Fruit fly (Drosophila melanogaster) whole organism, embryonic: Measurements from ENCODE around the gene CG46310.
A peak's percentile ranks its signal among the peaks of the same experiment; 100 is the strongest.

Experiments used
- Asciz ChIP-seq: fragments of 200-800 bp; sonication (Bioruptor generic); optimal IDR thresholded peaks from 2 replicates; lab custom pipeline; 2017; ENCODE audit warnings: missing biosample characterization, mild to moderate bottlenecking, missing genetic modification characterization, missing genetic modification reagents
- Bteb2 ChIP-seq: fragments of 200-800 bp; sonication (Bioruptor generic); optimal IDR thresholded peaks from 2 replicates; lab custom pipeline; 2016; ENCODE audit warnings: missing biosample characterization, missing genetic modification characterization
- CG11695 ChIP-seq: fragments of 200-800 bp; sonication (Bioruptor generic); IDR thresholded peaks from 3 replicates; pipeline ENCODE4 v1.3.6; 2022; ENCODE audit warnings: missing biosample characterization, missing genetic modification characterization
- CG12071 ChIP-seq: fragments of 200-800 bp; sonication (Bioruptor generic); optimal IDR thresholded peaks from 3 replicates; lab custom pipeline; 2018; ENCODE audit warnings: missing biosample characterization, mild to moderate bottlenecking, missing genetic modification characterization
- CG12299 ChIP-seq: fragments of 200-800 bp; sonication (Bioruptor generic); optimal IDR thresholded peaks from 2 replicates; lab custom pipeline; 2018; ENCODE audit warnings: missing biosample characterization, mild to moderate bottlenecking, missing genetic modification characterization
- CG12769 ChIP-seq: fragments of 200-800 bp; sonication (Bioruptor generic); optimal IDR thresholded peaks from 2 replicates; lab custom pipeline; 2019; ENCODE audit warnings: missing biosample characterization, mild to moderate bottlenecking, missing genetic modification characterization, moderate library complexity
- CG13296 ChIP-seq: fragments of 200-800 bp; sonication (Bioruptor generic); optimal IDR thresholded peaks from 3 replicates; lab custom pipeline; 2018; ENCODE audit warnings: missing biosample characterization, mild to moderate bottlenecking, missing genetic modification characterization
- CG14441 ChIP-seq: fragments of 200-800 bp; sonication (Bioruptor generic); IDR thresholded peaks from 2 replicates; pipeline ENCODE4 v1.3.6; 2022; ENCODE audit warnings: missing biosample characterization, missing genetic modification characterization
- CG15696 ChIP-seq: fragments of 200-800 bp; sonication (Bioruptor generic); optimal IDR thresholded peaks from 2 replicates; lab custom pipeline; 2019; ENCODE audit warnings: missing biosample characterization, mild to moderate bottlenecking, missing genetic modification characterization, moderate library complexity
- CG17186 ChIP-seq: fragments of 200-800 bp; sonication (Bioruptor generic); optimal IDR thresholded peaks from 3 replicates; lab custom pipeline; 2017; ENCODE audit warnings: missing biosample characterization, missing genetic modification reagents, missing genetic modification characterization
- CG17328 ChIP-seq: fragments of 200-800 bp; sonication (Bioruptor generic); IDR thresholded peaks from 2 replicates; pipeline ENCODE4 v1.3.6; 2022; ENCODE audit warnings: missing biosample characterization, missing genetic modification characterization
- CG1832 ChIP-seq: fragments of 200-800 bp; sonication (Bioruptor generic); optimal IDR thresholded peaks from 2 replicates; lab custom pipeline; 2017; ENCODE audit warnings: missing biosample characterization, mild to moderate bottlenecking, missing genetic modification characterization, inconsistent platforms
- CG18476 ChIP-seq: fragments of 200-800 bp; sonication (Bioruptor generic); optimal IDR thresholded peaks from 2 replicates; lab custom pipeline; 2016; ENCODE audit warnings: missing biosample characterization, mild to moderate bottlenecking, missing genetic modification characterization
- CG18619 ChIP-seq: fragments of 200-800 bp; sonication (Bioruptor generic); optimal IDR thresholded peaks from 3 replicates; lab custom pipeline; 2017; ENCODE audit warnings: missing biosample characterization, mild to moderate bottlenecking, missing genetic modification characterization
- CG3281 ChIP-seq: fragments of 200-800 bp; sonication (Bioruptor generic); optimal IDR thresholded peaks from 3 replicates; lab custom pipeline; 2017; ENCODE audit warnings: missing biosample characterization, mild to moderate bottlenecking, missing genetic modification characterization
- CG33213 ChIP-seq: fragments of 200-800 bp; sonication (Bioruptor generic); optimal IDR thresholded peaks from 3 replicates; lab custom pipeline; 2016; ENCODE audit warnings: missing biosample characterization, missing genetic modification characterization
- CG34422 ChIP-seq: fragments of 200-800 bp; sonication (Bioruptor generic); IDR thresholded peaks from 3 replicates; pipeline ENCODE4 v1.3.6; 2022; ENCODE audit warnings: missing biosample characterization, missing genetic modification characterization
- CG5180 ChIP-seq: fragments of 200-800 bp; sonication (Bioruptor generic); optimal IDR thresholded peaks from 3 replicates; lab custom pipeline; 2017; ENCODE audit warnings: missing biosample characterization, missing genetic modification characterization, mild to moderate bottlenecking, moderate library complexity, missing genetic modification reagents
- CG6175 ChIP-seq: fragments of 200-800 bp; sonication (Bioruptor generic); IDR thresholded peaks from 3 replicates; pipeline ENCODE4 v1.3.6; 2022; ENCODE audit warnings: missing biosample characterization, missing genetic modification characterization
- CG6854 ChIP-seq: fragments of 200-800 bp; sonication (Bioruptor generic); optimal IDR thresholded peaks from 3 replicates; lab custom pipeline; 2017; ENCODE audit warnings: missing biosample characterization, mild to moderate bottlenecking, missing genetic modification characterization
- CG8290 ChIP-seq, 3 experiments: fragments of 200-800 bp; sonication (Bioruptor generic); optimal IDR thresholded peaks; 2 replicates each; lab custom pipeline; 2016 to 2019; ENCODE audit warnings: missing biosample characterization in 3 of 3, missing genetic modification characterization in 3 of 3, mild to moderate bottlenecking in 2 of 3, moderate library complexity in 1 of 3
- CG8478 ChIP-seq: fragments of >200 bp; optimal IDR thresholded peaks from 2 replicates; lab custom pipeline; 2018
- CTCF ChIP-seq: fragments of 200-800 bp; sonication (Bioruptor generic); optimal IDR thresholded peaks from 2 replicates; lab custom pipeline; 2017; ENCODE audit warnings: missing biosample characterization, mild to moderate bottlenecking, missing genetic modification characterization, moderate library complexity
- Dek ChIP-seq: fragments of 200-800 bp; sonication (Bioruptor generic); optimal IDR thresholded peaks from 3 replicates; lab custom pipeline; 2019; ENCODE audit warnings: missing biosample characterization, mild to moderate bottlenecking, missing genetic modification characterization, moderate library complexity
- Doc3 ChIP-seq: fragments of 200-800 bp; sonication (Bioruptor generic); IDR thresholded peaks from 3 replicates; pipeline ENCODE4 v1.3.6; 2022; ENCODE audit warnings: missing biosample characterization, missing genetic modification characterization; ENCODE audit not compliant: partially characterized antibody
- H15 ChIP-seq: fragments of 200-800 bp; sonication (Bioruptor generic); IDR thresholded peaks from 3 replicates; pipeline ENCODE4 v1.3.6; 2022; ENCODE audit warnings: missing biosample characterization, missing genetic modification characterization
- Mad ChIP-seq: fragments of 200-800 bp; sonication (Bioruptor generic); optimal IDR thresholded peaks from 2 replicates; lab custom pipeline; 2016; ENCODE audit warnings: missing biosample characterization, missing genetic modification characterization
- Max ChIP-seq: fragments of 200-800 bp; sonication (Bioruptor generic); optimal IDR thresholded peaks from 2 replicates; lab custom pipeline; 2016; ENCODE audit warnings: missing biosample characterization, mild to moderate bottlenecking, missing genetic modification characterization
- Trl ChIP-seq, 3 experiments: fragments of >200 bp in 2 of 3; fragments of 200-800 bp in 1 of 3; sonication (Bioruptor generic) in 1 of 3; optimal IDR thresholded peaks; 2 replicates in 1 of 3; 3 replicates in 2 of 3; lab custom pipeline; 2016 to 2017; ENCODE audit warnings: missing biosample characterization in 1 of 3, missing genetic modification characterization in 1 of 3
- amos ChIP-seq: fragments of 200-800 bp; sonication (Bioruptor generic); IDR thresholded peaks from 2 replicates; pipeline ENCODE4 v1.3.6; 2022; ENCODE audit warnings: missing biosample characterization, missing genetic modification characterization; ENCODE audit not compliant: partially characterized antibody
- chinmo ChIP-seq: fragments of 200-800 bp; sonication (Bioruptor generic); IDR thresholded peaks from 4 replicates; pipeline ENCODE4 v1.3.6; 2022; ENCODE audit warnings: missing biosample characterization, missing genetic modification characterization; ENCODE audit not compliant: partially characterized antibody
- chm ChIP-seq: fragments of 200-800 bp; sonication (Bioruptor generic); IDR thresholded peaks from 2 replicates; pipeline ENCODE4 v1.3.6; 2022; ENCODE audit warnings: missing biosample characterization, missing genetic modification characterization
- crp ChIP-seq, 2 experiments: fragments of 200-800 bp; sonication (Bioruptor generic); optimal IDR thresholded peaks; 2 replicates in 1 of 2; 3 replicates in 1 of 2; lab custom pipeline; 2017; ENCODE audit warnings: missing biosample characterization in 2 of 2, missing genetic modification characterization in 2 of 2, mild to moderate bottlenecking in 1 of 2, moderate library complexity in 1 of 2
- cwo ChIP-seq: fragments of 200-800 bp; sonication (Bioruptor generic); optimal IDR thresholded peaks from 3 replicates; lab custom pipeline; 2017; ENCODE audit warnings: missing biosample characterization, missing genetic modification characterization, mild to moderate bottlenecking, moderate library complexity, missing genetic modification reagents
- exex ChIP-seq: fragments of 200-800 bp; sonication (Bioruptor generic); optimal IDR thresholded peaks from 4 replicates; lab custom pipeline; 2018; ENCODE audit warnings: missing biosample characterization, mild to moderate bottlenecking, missing genetic modification characterization, moderate library complexity
- fd3F ChIP-seq: fragments of 200-800 bp; sonication (Bioruptor generic); optimal IDR thresholded peaks from 2 replicates; lab custom pipeline; 2018; ENCODE audit warnings: missing biosample characterization, mild to moderate bottlenecking, missing genetic modification characterization, moderate library complexity
- gcm ChIP-seq: fragments of 200-800 bp; sonication (Bioruptor generic); optimal IDR thresholded peaks from 2 replicates; lab custom pipeline; 2019; ENCODE audit warnings: missing biosample characterization, mild to moderate bottlenecking, missing genetic modification characterization, moderate library complexity
- gsb ChIP-seq: fragments of 200-800 bp; sonication (Bioruptor generic); IDR thresholded peaks from 2 replicates; pipeline ENCODE4 v1.3.6; 2022; ENCODE audit warnings: missing biosample characterization, missing genetic modification characterization
- gsb-n ChIP-seq: fragments of 200-800 bp; sonication (Bioruptor generic); optimal IDR thresholded peaks from 3 replicates; lab custom pipeline; 2018; ENCODE audit warnings: missing biosample characterization, mild to moderate bottlenecking, missing genetic modification characterization
- kay ChIP-seq: fragments of 200-800 bp; sonication (Bioruptor generic); optimal IDR thresholded peaks from 2 replicates; lab custom pipeline; 2016; ENCODE audit warnings: missing biosample characterization, missing genetic modification characterization
- mirr ChIP-seq: fragments of 200-800 bp; sonication (Bioruptor generic); optimal IDR thresholded peaks from 3 replicates; lab custom pipeline; 2018; ENCODE audit warnings: missing biosample characterization, mild to moderate bottlenecking, missing genetic modification characterization
- row ChIP-seq: fragments of 200-800 bp; sonication (Bioruptor generic); IDR thresholded peaks from 3 replicates; pipeline ENCODE4 v1.3.6; 2022; ENCODE audit warnings: missing biosample characterization, missing genetic modification characterization
- sima ChIP-seq: fragments of 200-800 bp; sonication (Bioruptor generic); optimal IDR thresholded peaks from 2 replicates; lab custom pipeline; 2016; ENCODE audit warnings: missing biosample characterization, missing genetic modification characterization
- sqz ChIP-seq: fragments of 200-800 bp; sonication (Bioruptor generic); optimal IDR thresholded peaks from 3 replicates; lab custom pipeline; 2018; ENCODE audit warnings: missing biosample characterization, mild to moderate bottlenecking, missing genetic modification characterization
- sr ChIP-seq: fragments of 200-800 bp; sonication (Bioruptor generic); IDR thresholded peaks from 3 replicates; pipeline ENCODE4 v1.3.6; 2022; ENCODE audit warnings: missing biosample characterization, missing genetic modification characterization
- ssp ChIP-seq: fragments of 200-800 bp; sonication (Bioruptor generic); IDR thresholded peaks from 2 replicates; pipeline ENCODE4 v1.3.6; 2022; ENCODE audit warnings: missing biosample characterization, missing genetic modification characterization
- stc ChIP-seq: fragments of 200-800 bp; sonication (Bioruptor generic); IDR thresholded peaks from 2 replicates; pipeline ENCODE4 v1.3.6; 2022; ENCODE audit warnings: missing biosample characterization, missing genetic modification characterization
- tup ChIP-seq: fragments of 200-800 bp; sonication (Bioruptor generic); optimal IDR thresholded peaks from 2 replicates; lab custom pipeline; 2016; ENCODE audit warnings: missing biosample characterization, mild to moderate bottlenecking, missing genetic modification characterization, moderate library complexity
- wdn ChIP-seq: fragments of 200-800 bp; sonication (Bioruptor generic); IDR thresholded peaks from 2 replicates; pipeline ENCODE4 v1.3.6; 2022; ENCODE audit warnings: missing biosample characterization, missing genetic modification characterization

The CG46310 gene

DNA sequence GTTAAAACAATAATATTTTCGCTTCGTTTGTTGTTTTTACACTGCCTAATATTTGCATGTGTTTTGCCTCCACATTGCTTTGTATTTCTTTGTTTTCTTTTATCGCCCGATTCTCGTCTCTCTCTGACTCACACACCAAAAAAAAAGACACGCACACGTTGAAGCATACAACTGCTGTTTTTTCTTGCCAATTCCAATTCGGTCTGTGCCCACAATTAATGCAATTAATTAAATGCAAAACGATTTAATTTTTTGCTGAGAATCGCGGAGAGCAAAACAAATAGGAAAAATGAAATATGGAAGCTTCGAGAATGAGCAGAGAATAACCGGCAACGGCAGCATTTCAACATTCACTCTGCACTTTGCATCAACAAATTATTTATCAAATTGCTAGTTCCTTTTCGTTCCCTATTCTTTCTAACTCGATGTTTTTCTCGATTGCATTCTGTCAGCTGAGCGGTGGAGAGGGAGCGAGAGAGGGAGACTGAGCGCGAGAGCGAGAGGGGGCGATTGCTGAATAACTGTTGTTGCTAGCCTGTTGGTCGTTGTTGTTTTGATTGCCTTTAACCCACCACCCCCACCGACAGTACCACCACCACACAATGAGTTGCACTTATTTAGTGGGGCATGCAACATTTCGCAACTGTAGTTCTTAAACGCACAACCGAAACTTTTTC, 47.5 kb downstream of the CG46310 start:
- no peak for TF ChIP-seq Max (GFP tag; lab: Kevin White, UChicago)
- TF ChIP-seq CG6854 (GFP tag; lab: Kevin White, UChicago): no peak
- no peak for TF ChIP-seq sr
- 0 out of 3 replicates have a peak, but pooled peaks have one; percentile 26 for TF ChIP-seq row (GFP tag; lab: Robert Waterston, UW)
- TF ChIP-seq gcm (GFP tag; lab: Kevin White, UChicago): no peak
- 0 out of 2 replicates have a peak, but pooled peaks have one; percentile 4 for TF ChIP-seq CG14441 (GFP tag; lab: Robert Waterston, UW)
- TF ChIP-seq CG11695 (GFP tag; lab: Robert Waterston, UW): no peak
- peak in 1 of 2 experiments; percentile 66 for TF ChIP-seq crp (GFP tag; optimal IDR thresholded peaks at IDR 0.05; lab: Kevin White, UChicago)
- no peak for TF ChIP-seq CG18476 (GFP tag; lab: Kevin White, UChicago)
- TF ChIP-seq CG13296 (GFP tag; lab: Kevin White, UChicago): peak; percentile 17
- TF ChIP-seq mirr: peak; percentile 16
- peak; percentile 1 for TF ChIP-seq fd3F (GFP tag; lab: Kevin White, UChicago)
- no peak for TF ChIP-seq CG5180 (GFP tag; lab: Kevin White, UChicago)
- peak; percentile 36 for TF ChIP-seq CG3281 (GFP tag; lab: Kevin White, UChicago)
- no peak for TF ChIP-seq kay (GFP tag; lab: Kevin White, UChicago)
- no peak for TF ChIP-seq Bteb2 (GFP tag; lab: Kevin White, UChicago)
- TF ChIP-seq H15 (GFP tag; lab: Robert Waterston, UW): no peak
- peak; percentile 8 for TF ChIP-seq CG12769
- TF ChIP-seq CG8290 (GFP tag; optimal IDR thresholded peaks at IDR 0.05; lab: Kevin White, UChicago): no peak
- peak in 1 of 2 experiments; percentile 37 for TF ChIP-seq CG8290 (tag; optimal IDR thresholded peaks at IDR 0.05; lab: Kevin White, UChicago)
- TF ChIP-seq CG34422: peak; percentile 36; the same call in 1 of the 3 replicates
- no peak for TF ChIP-seq CG18619
- TF ChIP-seq Dek (tag; lab: Kevin White, UChicago): peak; percentile 4
- no peak for TF ChIP-seq Mad (GFP tag; lab: Kevin White, UChicago)
- TF ChIP-seq ssp (GFP tag; lab: Robert Waterston, UW): no peak
- TF ChIP-seq Doc3 (GFP tag; lab: Robert Waterston, UW): 0 out of 3 replicates have a peak, but pooled peaks have one; percentile 10
- no peak for TF ChIP-seq wdn
- TF ChIP-seq Trl (optimal IDR thresholded peaks at IDR 0.05; lab: Kevin White, UChicago): peak; percentile 42 to 59
- TF ChIP-seq Trl (GFP tag; optimal IDR thresholded peaks at IDR 0.05; lab: Kevin White, UChicago): no peak
- TF ChIP-seq chinmo (GFP tag; lab: Robert Waterston, UW): 0 out of 4 replicates have a peak, but pooled peaks have one; percentile 12
- TF ChIP-seq CG1832 (GFP tag; lab: Kevin White, UChicago): peak; percentile 78
- TF ChIP-seq CG6175 (GFP tag; lab: Robert Waterston, UW): 0 out of 3 replicates have a peak, but pooled peaks have one; percentile 47
- 0 out of 2 replicates have a peak, but pooled peaks have one; percentile 13 for TF ChIP-seq stc (GFP tag; lab: Robert Waterston, UW)
- no peak for TF ChIP-seq chm
- TF ChIP-seq gsb-n (tag; lab: Kevin White, UChicago): no peak
- TF ChIP-seq CG8478: peak; percentile 85
- peak; percentile 37 for TF ChIP-seq sqz (GFP tag; lab: Kevin White, UChicago)
- no peak for TF ChIP-seq CG17186
- TF ChIP-seq cwo (GFP tag; lab: Kevin White, UChicago): no peak
- peak; percentile 6 for TF ChIP-seq CG12071 (GFP tag; lab: Kevin White, UChicago)
- peak; percentile 4 for TF ChIP-seq exex (tag; lab: Kevin White, UChicago)
- TF ChIP-seq gsb (GFP tag; lab: Robert Waterston, UW): no peak
- no peak for TF ChIP-seq tup (GFP tag; lab: Kevin White, UChicago)
- no peak for TF ChIP-seq CG12299
- TF ChIP-seq Asciz (GFP tag; lab: Kevin White, UChicago): no peak
- no peak for TF ChIP-seq sima (GFP tag; lab: Kevin White, UChicago)
- TF ChIP-seq CTCF (GFP tag; lab: Kevin White, UChicago): no peak
- no peak for TF ChIP-seq amos (GFP tag; lab: Robert Waterston, UW)
- no peak for TF ChIP-seq CG33213 (GFP tag; lab: Kevin White, UChicago)
- TF ChIP-seq CG15696 (tag; lab: Kevin White, UChicago): no peak
- TF ChIP-seq CG17328 (GFP tag; lab: Robert Waterston, UW): no peak
